Worm (Caenorhabditis elegans) whole organism, L3 larva: ENCODE data around the gene pitr-2.
A peak's percentile ranks its signal among the peaks of the same experiment; 100 is the strongest.

Source experiments
- R02D3.7 ChIP-seq: fragments of 150-350 bp; optimal IDR thresholded peaks from 2 replicates; lab custom pipeline; 2014; ENCODE audit warnings: missing biosample characterization, missing genetic modification characterization
- ZK546.5 ChIP-seq: sonication (generic microtip); optimal IDR thresholded peaks from 2 replicates; lab custom pipeline; 2017; ENCODE audit warnings: missing biosample characterization, missing genetic modification characterization
- ama-1 ChIP-seq: fragments of 150-350 bp; optimal IDR thresholded peaks from 2 replicates; lab custom pipeline; 2018
- ceh-28 ChIP-seq: fragments of 150-350 bp; optimal IDR thresholded peaks from 2 replicates; lab custom pipeline; 2014; ENCODE audit warnings: missing biosample characterization, missing genetic modification reagents, missing genetic modification characterization
- ceh-9 ChIP-seq: sonication (generic microtip); optimal IDR thresholded peaks from 2 replicates; lab custom pipeline; 2018; ENCODE audit warnings: missing biosample characterization, missing genetic modification characterization
- daf-12 ChIP-seq: fragments of 150-350 bp; optimal IDR thresholded peaks from 2 replicates; lab custom pipeline; 2014; ENCODE audit warnings: missing biosample characterization, missing genetic modification reagents, missing genetic modification characterization
- egl-27 ChIP-seq: sonication (generic microtip); optimal IDR thresholded peaks from 4 replicates; lab custom pipeline; 2017; ENCODE audit warnings: missing biosample characterization, missing genetic modification reagents, missing genetic modification characterization
- egl-5 ChIP-seq: fragments of 150-350 bp; optimal IDR thresholded peaks from 2 replicates; lab custom pipeline; 2017; ENCODE audit warnings: missing biosample characterization, missing genetic modification reagents, missing genetic modification characterization, inconsistent platforms
- elt-1 ChIP-seq: fragments of 150-350 bp; optimal IDR thresholded peaks from 2 replicates; lab custom pipeline; 2014; ENCODE audit warnings: missing biosample characterization, missing genetic modification characterization
- elt-2 ChIP-seq: sonication (generic microtip); optimal IDR thresholded peaks from 2 replicates; lab custom pipeline; 2016; ENCODE audit warnings: missing genetic modification reagents, mild to moderate bottlenecking, missing genetic modification characterization, missing compliant biosample characterization
- elt-3 ChIP-seq, 3 experiments: fragments of 150-350 bp in 1 of 3; sonication (generic microtip) in 2 of 3; optimal IDR thresholded peaks; 2 replicates in 2 of 3; 4 replicates in 1 of 3; lab custom pipeline; 2014 to 2017; ENCODE audit warnings: missing biosample characterization in 3 of 3, missing genetic modification characterization in 3 of 3
- eor-1 ChIP-seq, 2 experiments: fragments of 150-350 bp; optimal IDR thresholded peaks; 2 replicates each; lab custom pipeline; 2014 to 2018; ENCODE audit warnings: missing biosample characterization in 2 of 2, missing genetic modification characterization in 2 of 2
- fkh-10 ChIP-seq: sonication (generic microtip); optimal IDR thresholded peaks from 2 replicates; lab custom pipeline; 2017; ENCODE audit warnings: missing biosample characterization, missing genetic modification reagents, missing genetic modification characterization
- fkh-2 ChIP-seq: fragments of 150-350 bp; optimal IDR thresholded peaks from 2 replicates; lab custom pipeline; 2014; ENCODE audit warnings: missing biosample characterization, missing genetic modification reagents, missing genetic modification characterization
- fos-1 ChIP-seq: fragments of 150-350 bp; optimal IDR thresholded peaks from 2 replicates; lab custom pipeline; 2014; ENCODE audit warnings: missing biosample characterization, missing genetic modification characterization
- jun-1 ChIP-seq: fragments of 150-350 bp; optimal IDR thresholded peaks from 2 replicates; lab custom pipeline; 2014; ENCODE audit warnings: missing biosample characterization, missing genetic modification reagents, missing genetic modification characterization
- lin-15B ChIP-seq: fragments of 150-350 bp; optimal IDR thresholded peaks from 2 replicates; lab custom pipeline; 2014; ENCODE audit warnings: missing biosample characterization, missing genetic modification characterization
- nfya-1 ChIP-seq: sonication (generic microtip); optimal IDR thresholded peaks from 2 replicates; lab custom pipeline; 2017; ENCODE audit warnings: missing genetic modification characterization, mild to moderate bottlenecking, missing compliant biosample characterization, antibody characterized with exemption, moderate library complexity; ENCODE audit not compliant: insufficient read depth
- nhr-11 ChIP-seq: fragments of 150-350 bp; optimal IDR thresholded peaks from 2 replicates; lab custom pipeline; 2014; ENCODE audit warnings: missing biosample characterization, missing genetic modification characterization
- nhr-12 ChIP-seq: fragments of 150-350 bp; optimal IDR thresholded peaks from 2 replicates; lab custom pipeline; 2014; ENCODE audit warnings: missing biosample characterization, missing genetic modification characterization
- nhr-23 ChIP-seq: fragments of 150-350 bp; optimal IDR thresholded peaks from 2 replicates; lab custom pipeline; 2014; ENCODE audit warnings: missing biosample characterization, missing genetic modification reagents, missing genetic modification characterization
- nhr-25 ChIP-seq: sonication (generic microtip); optimal IDR thresholded peaks from 2 replicates; lab custom pipeline; 2017; ENCODE audit warnings: missing biosample characterization, missing genetic modification characterization
- nhr-28 ChIP-seq: fragments of 150-350 bp; optimal IDR thresholded peaks from 2 replicates; lab custom pipeline; 2014; ENCODE audit warnings: missing biosample characterization, missing genetic modification characterization
- nhr-43 ChIP-seq: sonication (generic microtip); optimal IDR thresholded peaks from 2 replicates; lab custom pipeline; 2016; ENCODE audit warnings: mild to moderate bottlenecking, missing genetic modification characterization, missing compliant biosample characterization; ENCODE audit not compliant: poor library complexity, severe bottlenecking
- nhr-77 ChIP-seq: fragments of 150-350 bp; optimal IDR thresholded peaks from 2 replicates; lab custom pipeline; 2014; ENCODE audit warnings: missing biosample characterization, missing genetic modification characterization
- pha-4 ChIP-seq: fragments of 150-350 bp; optimal IDR thresholded peaks from 2 replicates; lab custom pipeline; 2014; ENCODE audit warnings: missing biosample characterization, missing genetic modification reagents, missing genetic modification characterization
- pqm-1 ChIP-seq: fragments of 150-350 bp; optimal IDR thresholded peaks from 2 replicates; lab custom pipeline; 2017; ENCODE audit warnings: missing biosample characterization, missing genetic modification characterization, inconsistent platforms
- skn-1 ChIP-seq: fragments of 150-350 bp; optimal IDR thresholded peaks from 2 replicates; lab custom pipeline; 2014; ENCODE audit warnings: missing biosample characterization, missing genetic modification characterization
- snpc-4 ChIP-seq: fragments of 150-350 bp; optimal IDR thresholded peaks from 2 replicates; lab custom pipeline; 2014; ENCODE audit warnings: missing biosample characterization, missing genetic modification characterization
- tbx-2 ChIP-seq: sonication (generic microtip); optimal IDR thresholded peaks from 2 replicates; lab custom pipeline; 2016; ENCODE audit warnings: mild to moderate bottlenecking, missing genetic modification characterization, missing compliant biosample characterization
- zag-1 ChIP-seq: fragments of 150-350 bp; optimal IDR thresholded peaks from 2 replicates; lab custom pipeline; 2014; ENCODE audit warnings: missing biosample characterization, missing genetic modification characterization
- ztf-11 ChIP-seq: fragments of 150-350 bp; optimal IDR thresholded peaks from 2 replicates; lab custom pipeline; 2014; ENCODE audit warnings: missing biosample characterization, missing genetic modification characterization

pitr-2 gene

ce11 chrV:9146849-9147557 lies 9.5 kb upstream of the pitr-2 start, which contains the start of gene spl-2:
Gene spl-2, minus strand, starts transcription at chrV:9146899.
- no peak for TF ChIP-seq egl-5 (tag; lab: Kevin White, UChicago)
- peak; percentile 6 for TF ChIP-seq nfya-1
- TF ChIP-seq egl-27: no peak
- no peak for TF ChIP-seq lin-15B (tag; lab: Kevin White, UChicago)
- TF ChIP-seq nhr-25 (tag; lab: Kevin White, UChicago): peak; percentile 67
- no peak for TF ChIP-seq ama-1 (lab: Kevin White, UChicago)
- no peak for TF ChIP-seq skn-1
- TF ChIP-seq nhr-43 (tag; lab: Kevin White, UChicago): peak; percentile 76
- peak; percentile 47 for TF ChIP-seq nhr-23
- no peak for TF ChIP-seq ceh-28 (tag; lab: Kevin White, UChicago)
- TF ChIP-seq elt-1 (tag; lab: Kevin White, UChicago): peak; percentile 51
- TF ChIP-seq elt-2 (tag; lab: Kevin White, UChicago): peak; percentile 34

ce11 chrV:9146196-9146595 lies 8.7 kb upstream of the pitr-2 start:
- TF ChIP-seq elt-2 (tag; lab: Kevin White, UChicago) (peak; percentile 68), eor-1 (tag; optimal IDR thresholded peaks at IDR 0.05; lab: Kevin White, UChicago) (no peak), elt-1 (tag; lab: Kevin White, UChicago) (no peak), pqm-1 (tag; lab: Kevin White, UChicago) (peak; percentile 13), ceh-9 (tag; lab: Kevin White, UChicago) (no peak)

- peak; percentile 5 for TF ChIP-seq nhr-23
- TF ChIP-seq R02D3.7: no peak
- no peak for TF ChIP-seq snpc-4
- TF ChIP-seq elt-3 (tag; optimal IDR thresholded peaks at IDR 0.05; lab: Kevin White, UChicago): no peak
- TF ChIP-seq nhr-25 (tag; lab: Kevin White, UChicago): peak; percentile 25
- TF ChIP-seq, all 47 proteins: peak for 2
Measured at ce11 chrV:9143896-9144295, 6.4 kb upstream of the pitr-2 start.

- TF ChIP-seq daf-12: no peak
- no peak for TF ChIP-seq zag-1 (tag; lab: Kevin White, UChicago)
- TF ChIP-seq ZK546.5: no peak
- no peak for TF ChIP-seq ceh-9 (tag; lab: Kevin White, UChicago)
- TF ChIP-seq, all 47 proteins: peak for 0
Measured at ce11 chrV:9141297-9141696, 3.8 kb upstream of the pitr-2 start, which contains the start of gene pitr-3. Gene pitr-3, minus strand, starts transcription at chrV:9141397.

- no peak for TF ChIP-seq nhr-23
- TF ChIP-seq egl-27: no peak
- TF ChIP-seq nhr-11: peak; percentile 3
Measured at ce11 chrV:9133950-9134349, 3.6 kb downstream of the pitr-2 start, which contains the start of gene B0222.1. Gene B0222.1, plus strand, starts transcription at chrV:9134255.

ce11 chrV:9132043-9132442 lies 5.5 kb downstream of the pitr-2 start, which contains the start of gene F21C10.1:
Gene F21C10.1, plus strand, starts transcription at chrV:9132343.
- TF ChIP-seq zag-1 (tag; lab: Kevin White, UChicago): no peak
- no peak for TF ChIP-seq pha-4 (tag; lab: Kevin White, UChicago)
- no peak for TF ChIP-seq nhr-12 (tag; lab: Kevin White, UChicago)
- no peak for TF ChIP-seq fkh-10 (GFP tag; lab: Kevin White, UChicago)
- no peak for TF ChIP-seq tbx-2 (tag; lab: Kevin White, UChicago)
- no peak for TF ChIP-seq fos-1 (tag; lab: Kevin White, UChicago)
- no peak for TF ChIP-seq nfya-1
- no peak for TF ChIP-seq skn-1
- TF ChIP-seq nhr-43 (tag; lab: Kevin White, UChicago): no peak
- no peak for TF ChIP-seq ceh-28 (tag; lab: Kevin White, UChicago)
- no peak for TF ChIP-seq elt-1 (tag; lab: Kevin White, UChicago)
- no peak for TF ChIP-seq nhr-11

ce11 chrV:9130766-9131165 lies 6.8 kb downstream of the pitr-2 start, which contains the start of gene F21C10.19:
Gene F21C10.19, plus strand, starts transcription at chrV:9131066.
- TF ChIP-seq nhr-43 (tag; lab: Kevin White, UChicago): no peak
- no peak for TF ChIP-seq R02D3.7
- no peak for TF ChIP-seq jun-1 (tag; lab: Kevin White, UChicago)
- TF ChIP-seq nhr-28 (tag; lab: Kevin White, UChicago): no peak
- TF ChIP-seq nhr-23: no peak
- no peak for TF ChIP-seq ztf-11 (tag; lab: Kevin White, UChicago)
- TF ChIP-seq egl-27: no peak
- no peak for TF ChIP-seq nhr-77 (tag; lab: Kevin White, UChicago)
- TF ChIP-seq tbx-2 (tag; lab: Kevin White, UChicago): no peak
- no peak for TF ChIP-seq fkh-2
- no peak for TF ChIP-seq ZK546.5
- no peak for TF ChIP-seq nhr-12 (tag; lab: Kevin White, UChicago)
- TF ChIP-seq elt-3 (tag; optimal IDR thresholded peaks at IDR 0.05; lab: Kevin White, UChicago): no peak
- TF ChIP-seq ceh-28 (tag; lab: Kevin White, UChicago): no peak
- no peak for TF ChIP-seq ama-1 (lab: Kevin White, UChicago)
- no peak for TF ChIP-seq elt-2 (tag; lab: Kevin White, UChicago)
- TF ChIP-seq, all 47 proteins: peak for 0
